Worm (Caenorhabditis elegans) whole organism, L3 larva: Measurements from ENCODE around the gene clec-171.

Experiments used
- R02D3.7 ChIP-seq: fragments of 150-350 bp; optimal IDR thresholded peaks from 2 replicates; lab custom pipeline; 2014; ENCODE audit warnings: missing biosample characterization, missing genetic modification characterization
- ZK546.5 ChIP-seq: sonication (generic microtip); optimal IDR thresholded peaks from 2 replicates; lab custom pipeline; 2017; ENCODE audit warnings: missing biosample characterization, missing genetic modification characterization
- ama-1 ChIP-seq: fragments of 150-350 bp; optimal IDR thresholded peaks from 2 replicates; lab custom pipeline; 2018
- ceh-28 ChIP-seq: fragments of 150-350 bp; optimal IDR thresholded peaks from 2 replicates; lab custom pipeline; 2014; ENCODE audit warnings: missing biosample characterization, missing genetic modification reagents, missing genetic modification characterization
- ceh-82 ChIP-seq: fragments of 150-350 bp; optimal IDR thresholded peaks from 2 replicates; lab custom pipeline; 2014; ENCODE audit warnings: missing biosample characterization, missing genetic modification characterization
- ceh-9 ChIP-seq: sonication (generic microtip); optimal IDR thresholded peaks from 2 replicates; lab custom pipeline; 2018; ENCODE audit warnings: missing biosample characterization, missing genetic modification characterization
- daf-12 ChIP-seq: fragments of 150-350 bp; optimal IDR thresholded peaks from 2 replicates; lab custom pipeline; 2014; ENCODE audit warnings: missing biosample characterization, missing genetic modification reagents, missing genetic modification characterization
- egl-27 ChIP-seq: sonication (generic microtip); optimal IDR thresholded peaks from 4 replicates; lab custom pipeline; 2017; ENCODE audit warnings: missing biosample characterization, missing genetic modification reagents, missing genetic modification characterization
- egl-5 ChIP-seq: fragments of 150-350 bp; optimal IDR thresholded peaks from 2 replicates; lab custom pipeline; 2017; ENCODE audit warnings: missing biosample characterization, missing genetic modification reagents, missing genetic modification characterization, inconsistent platforms
- elt-1 ChIP-seq: fragments of 150-350 bp; optimal IDR thresholded peaks from 2 replicates; lab custom pipeline; 2014; ENCODE audit warnings: missing biosample characterization, missing genetic modification characterization
- elt-2 ChIP-seq: sonication (generic microtip); optimal IDR thresholded peaks from 2 replicates; lab custom pipeline; 2016; ENCODE audit warnings: missing genetic modification reagents, mild to moderate bottlenecking, missing genetic modification characterization, missing compliant biosample characterization
- elt-3 ChIP-seq, 3 experiments: fragments of 150-350 bp in 1 of 3; sonication (generic microtip) in 2 of 3; optimal IDR thresholded peaks; 2 replicates in 2 of 3; 4 replicates in 1 of 3; lab custom pipeline; 2014 to 2017; ENCODE audit warnings: missing biosample characterization in 3 of 3, missing genetic modification characterization in 3 of 3
- eor-1 ChIP-seq, 2 experiments: fragments of 150-350 bp; optimal IDR thresholded peaks; 2 replicates each; lab custom pipeline; 2014 to 2018; ENCODE audit warnings: missing biosample characterization in 2 of 2, missing genetic modification characterization in 2 of 2
- fkh-10 ChIP-seq: sonication (generic microtip); optimal IDR thresholded peaks from 2 replicates; lab custom pipeline; 2017; ENCODE audit warnings: missing biosample characterization, missing genetic modification reagents, missing genetic modification characterization
- fkh-2 ChIP-seq: fragments of 150-350 bp; optimal IDR thresholded peaks from 2 replicates; lab custom pipeline; 2014; ENCODE audit warnings: missing biosample characterization, missing genetic modification reagents, missing genetic modification characterization
- fos-1 ChIP-seq: fragments of 150-350 bp; optimal IDR thresholded peaks from 2 replicates; lab custom pipeline; 2014; ENCODE audit warnings: missing biosample characterization, missing genetic modification characterization
- lsy-12 ChIP-seq: sonication (generic microtip); optimal IDR thresholded peaks from 2 replicates; lab custom pipeline; 2016; ENCODE audit warnings: mild to moderate bottlenecking, missing genetic modification characterization, missing compliant biosample characterization
- mdl-1 ChIP-seq: fragments of 150-350 bp; optimal IDR thresholded peaks from 2 replicates; lab custom pipeline; 2014; ENCODE audit warnings: missing biosample characterization, missing genetic modification characterization
- nfya-1 ChIP-seq: sonication (generic microtip); optimal IDR thresholded peaks from 2 replicates; lab custom pipeline; 2017; ENCODE audit warnings: missing genetic modification characterization, mild to moderate bottlenecking, missing compliant biosample characterization, antibody characterized with exemption, moderate library complexity; ENCODE audit not compliant: insufficient read depth
- nhr-11 ChIP-seq: fragments of 150-350 bp; optimal IDR thresholded peaks from 2 replicates; lab custom pipeline; 2014; ENCODE audit warnings: missing biosample characterization, missing genetic modification characterization
- nhr-12 ChIP-seq: fragments of 150-350 bp; optimal IDR thresholded peaks from 2 replicates; lab custom pipeline; 2014; ENCODE audit warnings: missing biosample characterization, missing genetic modification characterization
- nhr-237 ChIP-seq: fragments of 150-350 bp; optimal IDR thresholded peaks from 2 replicates; lab custom pipeline; 2014; ENCODE audit warnings: missing biosample characterization, missing genetic modification characterization
- nhr-28 ChIP-seq: fragments of 150-350 bp; optimal IDR thresholded peaks from 2 replicates; lab custom pipeline; 2014; ENCODE audit warnings: missing biosample characterization, missing genetic modification characterization
- nhr-43 ChIP-seq: sonication (generic microtip); optimal IDR thresholded peaks from 2 replicates; lab custom pipeline; 2016; ENCODE audit warnings: mild to moderate bottlenecking, missing genetic modification characterization, missing compliant biosample characterization; ENCODE audit not compliant: poor library complexity, severe bottlenecking
- nhr-67 ChIP-seq: fragments of 150-350 bp; optimal IDR thresholded peaks from 2 replicates; lab custom pipeline; 2014; ENCODE audit warnings: missing biosample characterization, missing genetic modification characterization
- nhr-76 ChIP-seq: fragments of 150-350 bp; sonication (generic microtip); optimal IDR thresholded peaks from 5 replicates; lab custom pipeline; 2014; ENCODE audit warnings: missing biosample characterization, missing genetic modification characterization
- nhr-77 ChIP-seq: fragments of 150-350 bp; optimal IDR thresholded peaks from 2 replicates; lab custom pipeline; 2014; ENCODE audit warnings: missing biosample characterization, missing genetic modification characterization
- pha-4 ChIP-seq: fragments of 150-350 bp; optimal IDR thresholded peaks from 2 replicates; lab custom pipeline; 2014; ENCODE audit warnings: missing biosample characterization, missing genetic modification reagents, missing genetic modification characterization
- pqm-1 ChIP-seq: fragments of 150-350 bp; optimal IDR thresholded peaks from 2 replicates; lab custom pipeline; 2017; ENCODE audit warnings: missing biosample characterization, missing genetic modification characterization, inconsistent platforms
- sea-2 ChIP-seq: fragments of 150-350 bp; sonication (generic microtip); optimal IDR thresholded peaks from 4 replicates; lab custom pipeline; 2014; ENCODE audit warnings: missing biosample characterization, missing genetic modification reagents, missing genetic modification characterization
- snpc-4 ChIP-seq: fragments of 150-350 bp; optimal IDR thresholded peaks from 2 replicates; lab custom pipeline; 2014; ENCODE audit warnings: missing biosample characterization, missing genetic modification characterization
- tbx-2 ChIP-seq: sonication (generic microtip); optimal IDR thresholded peaks from 2 replicates; lab custom pipeline; 2016; ENCODE audit warnings: mild to moderate bottlenecking, missing genetic modification characterization, missing compliant biosample characterization
- unc-39 ChIP-seq: sonication (generic microtip); optimal IDR thresholded peaks from 4 replicates; lab custom pipeline; 2017; ENCODE audit warnings: missing biosample characterization, missing genetic modification characterization
- unc-62 ChIP-seq: fragments of 150-350 bp; sonication (generic microtip); optimal IDR thresholded peaks from 4 replicates; lab custom pipeline; 2014; ENCODE audit warnings: missing biosample characterization, missing genetic modification reagents, missing genetic modification characterization
- zag-1 ChIP-seq: fragments of 150-350 bp; optimal IDR thresholded peaks from 2 replicates; lab custom pipeline; 2014; ENCODE audit warnings: missing biosample characterization, missing genetic modification characterization
- ztf-11 ChIP-seq: fragments of 150-350 bp; optimal IDR thresholded peaks from 2 replicates; lab custom pipeline; 2014; ENCODE audit warnings: missing biosample characterization, missing genetic modification characterization
- ztf-4 ChIP-seq: fragments of 150-350 bp; optimal IDR thresholded peaks from 2 replicates; lab custom pipeline; 2014; ENCODE audit warnings: missing biosample characterization, missing genetic modification characterization

Gene clec-171

ce11 chrIV:1461463-1461862, 34.3 kb upstream of the clec-171 start:
- TF ChIP-seq nhr-77 (tag; lab: Kevin White, UChicago) (no peak), nhr-67 (no peak), unc-39 (tag; lab: Kevin White, UChicago) (no peak), elt-2 (tag; lab: Kevin White, UChicago) (no peak), ceh-9 (tag; lab: Kevin White, UChicago) (no peak), ama-1 (no peak), elt-1 (no peak), pqm-1 (tag; lab: Kevin White, UChicago) (no peak), lsy-12 (tag; lab: Kevin White, UChicago) (no peak), daf-12 (tag; lab: Kevin White, UChicago) (no peak), elt-3 (tag; optimal IDR thresholded peaks at IDR 0.05; lab: Kevin White, UChicago) (no peak), fkh-2 (tag; lab: Kevin White, UChicago) (no peak), snpc-4 (tag; lab: Kevin White, UChicago) (no peak), ztf-4 (tag; lab: Kevin White, UChicago) (no peak), pha-4 (tag; lab: Kevin White, UChicago) (no peak), R02D3.7 (no peak), tbx-2 (tag; lab: Kevin White, UChicago) (no peak), zag-1 (tag; lab: Kevin White, UChicago) (no peak), eor-1 (tag; optimal IDR thresholded peaks at IDR 0.05; lab: Kevin White, UChicago) (no peak)
- TF ChIP-seq, all 47 proteins: peak for 0

DNA sequence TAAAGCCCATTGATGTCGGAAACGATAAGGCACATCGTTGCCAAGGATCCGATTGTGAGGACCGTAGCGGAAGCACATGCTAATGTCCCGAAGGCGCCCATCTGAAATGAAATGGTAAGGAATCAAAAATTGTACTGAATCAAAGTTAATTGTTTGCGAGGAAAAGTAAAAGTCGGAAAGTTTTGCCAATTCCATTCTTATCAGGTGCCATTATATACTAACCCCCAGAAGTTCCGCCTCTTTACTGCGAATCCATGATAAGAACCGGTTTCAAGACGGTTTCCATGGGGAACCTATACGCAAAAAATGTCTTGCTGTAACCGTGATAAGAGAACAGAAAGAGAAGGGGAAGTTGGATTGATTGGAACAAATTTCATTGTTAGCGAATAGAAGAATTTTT, 33.5 kb upstream of the clec-171 start, which contains the start of gene col-106:
TSS of gene col-106 (minus strand) at position 101 of the 400 bp plus-strand sequence.
- TF ChIP-seq elt-1 (no peak), nhr-11 (tag; lab: Kevin White, UChicago) (no peak), elt-2 (tag; lab: Kevin White, UChicago) (no peak), ama-1 (no peak), nhr-67 (no peak), nhr-43 (tag; lab: Kevin White, UChicago) (no peak), nfya-1 (tag; lab: Kevin White, UChicago) (no peak), eor-1 (tag; optimal IDR thresholded peaks at IDR 0.05; lab: Kevin White, UChicago) (no peak), mdl-1 (tag; lab: Kevin White, UChicago) (no peak), unc-62 (no peak), snpc-4 (tag; lab: Kevin White, UChicago) (no peak), zag-1 (tag; lab: Kevin White, UChicago) (no peak), nhr-237 (tag; lab: Kevin White, UChicago) (no peak), ZK546.5 (no peak), nhr-76 (tag; lab: Kevin White, UChicago) (no peak), pqm-1 (tag; lab: Kevin White, UChicago) (no peak), ceh-28 (tag; lab: Kevin White, UChicago) (no peak)

DNA sequence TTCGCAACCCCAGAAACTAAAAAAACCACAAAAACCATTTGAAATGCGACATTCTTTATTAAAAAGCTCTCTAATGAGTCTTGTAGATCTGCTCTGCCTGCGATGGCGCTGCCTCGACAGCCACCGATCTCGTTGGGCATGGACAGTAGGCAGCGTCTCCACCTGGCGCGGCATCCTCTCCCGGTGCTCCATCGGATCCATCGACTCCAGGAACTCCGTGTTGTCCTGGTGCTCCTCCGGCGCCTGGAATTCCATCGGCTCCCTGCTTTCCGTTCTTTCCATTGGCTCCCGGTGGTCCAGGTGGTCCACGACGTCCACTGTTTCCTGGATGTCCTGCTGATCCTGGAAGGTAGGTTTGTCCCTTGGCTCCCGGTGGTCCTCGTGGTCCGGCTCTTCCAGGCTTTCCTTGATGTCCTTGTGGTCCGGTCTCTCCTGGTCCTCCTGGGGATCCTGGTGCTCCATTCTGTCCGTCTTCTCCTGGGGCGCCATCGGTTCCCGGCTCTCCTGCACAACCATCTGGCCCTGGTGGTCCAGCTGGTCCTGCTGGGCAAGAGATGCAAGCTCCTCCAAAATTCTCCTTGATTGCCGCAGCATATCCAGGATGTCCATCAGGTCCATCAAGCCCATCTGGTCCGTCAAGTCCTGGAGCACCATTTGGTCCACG, 32.8 kb upstream of the clec-171 start:
- TF ChIP-seq pha-4 (tag; lab: Kevin White, UChicago) = no peak
- no peak for TF ChIP-seq fkh-10 (GFP tag; lab: Kevin White, UChicago)
- TF ChIP-seq fos-1 = no peak
- no peak for TF ChIP-seq nhr-12 (tag; lab: Kevin White, UChicago)
- no peak for TF ChIP-seq nhr-28
- TF ChIP-seq sea-2 = no peak
- no peak for TF ChIP-seq lsy-12 (tag; lab: Kevin White, UChicago)
- no peak for TF ChIP-seq ztf-11 (tag; lab: Kevin White, UChicago)
- TF ChIP-seq nhr-77 (tag; lab: Kevin White, UChicago) = no peak
- TF ChIP-seq mdl-1 (tag; lab: Kevin White, UChicago) = no peak
- no peak for TF ChIP-seq nhr-11 (tag; lab: Kevin White, UChicago)
- TF ChIP-seq zag-1 (tag; lab: Kevin White, UChicago) = no peak
- no peak for TF ChIP-seq egl-5 (tag; lab: Kevin White, UChicago)
- TF ChIP-seq snpc-4 (tag; lab: Kevin White, UChicago) = no peak
- TF ChIP-seq egl-27 (tag; lab: Kevin White, UChicago) = no peak
- no peak for TF ChIP-seq R02D3.7
- TF ChIP-seq nhr-67 = no peak
- TF ChIP-seq ZK546.5 = no peak
- TF ChIP-seq ceh-82 (tag; lab: Kevin White, UChicago) = no peak
